Worm (Caenorhabditis elegans) whole organism, L4/young adult: ENCODE measurements around the gene Y54G11A.2.
A peak's percentile ranks its signal among the peaks of the same experiment; 100 is the strongest.
"Not testable (repeated sequence)": the region's sequence is repeated elsewhere in the genome, so short reads cannot be mapped to it uniquely, and the experiment has no call there.

Experiments used
- W03F9.2 ChIP-seq: fragments of 150-350 bp; optimal IDR thresholded peaks from 2 replicates; lab custom pipeline; 2014; ENCODE audit warnings: missing biosample characterization, missing genetic modification characterization
- dao-5 ChIP-seq: sonication (generic microtip); optimal IDR thresholded peaks from 2 replicates; lab custom pipeline; 2016; ENCODE audit warnings: missing genotype, missing genetic modification characterization, moderate library complexity, missing compliant biosample characterization
- him-1 ChIP-seq: sonication (generic microtip); optimal IDR thresholded peaks from 2 replicates; lab custom pipeline; 2016; ENCODE audit warnings: missing genotype, missing genetic modification reagents, missing genetic modification characterization, missing compliant biosample characterization

Gene Y54G11A.2

DNA sequence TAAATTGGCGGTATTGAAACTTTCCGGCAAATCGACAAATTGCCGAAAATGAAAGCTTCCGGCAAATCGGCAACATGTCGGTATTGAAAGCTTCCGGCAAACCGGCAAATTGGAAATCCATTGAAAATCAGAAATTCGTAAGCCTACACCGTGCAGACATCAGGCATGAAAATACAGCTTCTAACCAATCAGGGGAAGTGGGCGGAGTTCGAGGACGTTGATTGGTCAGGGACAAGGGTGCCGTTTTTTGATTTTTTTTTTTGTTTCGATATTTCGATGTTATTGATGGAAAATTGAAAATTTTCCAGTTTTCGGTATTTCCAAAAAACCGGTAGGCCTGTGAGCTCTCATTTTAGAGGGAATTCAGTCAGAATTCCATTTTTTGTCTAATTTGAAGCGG, 17.7 kb downstream of the Y54G11A.2 start:
- TF ChIP-seq W03F9.2 = no peak

DNA sequence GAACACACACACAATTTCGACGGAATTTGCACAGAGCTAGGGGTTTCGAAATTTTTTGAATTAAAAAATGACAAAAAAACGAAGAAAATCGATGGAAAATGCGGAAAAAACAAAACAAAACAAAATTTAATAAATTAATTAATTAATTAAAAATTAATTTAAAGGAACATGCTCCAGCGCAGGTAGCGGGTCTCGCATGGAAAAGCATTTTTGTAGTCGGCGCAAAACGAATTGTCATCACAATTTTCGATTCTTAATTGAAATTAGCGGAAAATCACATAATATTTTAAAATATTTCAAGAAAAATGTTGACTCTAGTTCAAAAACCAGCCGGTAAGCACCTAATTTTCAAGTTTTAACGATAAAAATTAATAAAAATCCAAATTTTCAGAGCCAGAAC, 24.3 kb downstream of the Y54G11A.2 start, which contains the start of gene Y54G11A.3:
Gene Y54G11A.3 (plus strand): TSS at position 213 of the 400 bp plus-strand sequence.
- TF ChIP-seq W03F9.2 = no peak
- no peak for TF ChIP-seq him-1
- TF ChIP-seq dao-5 (tag; lab: Kevin White, UChicago) = no peak

DNA sequence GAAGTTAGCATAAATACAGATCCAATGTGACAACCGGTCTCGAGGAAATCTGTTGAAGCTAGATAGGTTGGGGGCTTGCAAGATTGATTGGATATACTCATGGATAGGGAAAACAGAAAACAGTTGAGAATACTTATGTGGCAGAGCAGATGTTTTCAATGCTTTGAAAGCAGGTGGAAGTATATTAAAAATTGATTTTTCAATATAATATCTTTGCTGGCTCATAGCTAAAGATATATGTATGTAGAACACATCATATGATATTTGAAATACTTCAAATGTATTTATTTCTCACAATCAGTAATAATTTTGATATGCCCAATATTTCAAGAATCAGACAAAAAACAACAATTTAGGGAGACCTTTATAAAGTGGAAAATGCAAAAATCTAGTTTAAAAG, 35.1 kb downstream of the Y54G11A.2 start, which contains the start of gene srh-41:
Gene srh-41 (minus strand): TSS at position 101 of the 400 bp plus-strand sequence.
- TF ChIP-seq W03F9.2 = no peak
- TF ChIP-seq him-1 = no peak
- TF ChIP-seq dao-5 (tag; lab: Kevin White, UChicago) = no peak

DNA sequence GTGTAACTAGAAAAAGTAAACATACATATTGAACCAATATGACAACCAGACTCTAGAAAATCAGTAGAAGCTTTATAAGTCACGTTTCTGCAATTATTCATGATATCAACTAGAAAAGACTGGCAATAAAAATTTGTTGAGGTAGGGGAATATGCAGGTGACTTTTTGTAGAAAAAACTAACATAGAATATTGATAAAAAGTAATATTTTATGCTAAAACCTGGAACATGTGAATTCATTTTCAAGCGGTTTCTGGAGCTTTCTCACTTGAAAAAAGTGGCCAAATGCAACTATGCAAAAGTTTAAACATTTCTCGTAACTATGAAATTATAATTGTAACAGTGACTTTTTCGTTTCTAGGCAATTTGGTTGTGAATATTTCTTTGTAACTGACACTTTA, 36.8 kb downstream of the Y54G11A.2 start, which contains the start of gene srh-42:
Gene srh-42 (minus strand): TSS at position 101 of the 400 bp plus-strand sequence.
- TF ChIP-seq dao-5 (tag; lab: Kevin White, UChicago) (no peak), him-1 (no peak), W03F9.2 (no peak)

DNA sequence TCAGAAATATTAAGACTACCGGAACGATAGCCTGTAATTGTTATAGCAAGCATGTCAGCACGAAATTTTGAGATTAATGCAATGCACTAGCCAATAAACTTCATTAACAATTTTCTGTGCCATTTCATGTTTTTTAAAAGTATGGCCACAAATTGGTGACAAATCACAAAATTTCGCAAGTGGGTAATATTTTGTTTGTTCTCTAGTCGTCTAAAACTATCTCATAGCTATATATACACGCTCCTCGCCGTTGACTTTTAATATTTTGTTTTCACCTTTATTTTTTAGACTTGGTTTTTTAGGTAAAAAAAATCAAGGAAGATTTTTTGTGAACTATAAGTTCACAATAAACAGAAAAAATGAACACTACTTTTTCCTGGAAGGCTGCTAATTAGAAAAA, 38.7 kb downstream of the Y54G11A.2 start:
- TF ChIP-seq dao-5 (tag; lab: Kevin White, UChicago) (no peak), W03F9.2 (no peak), him-1 (no peak)

DNA sequence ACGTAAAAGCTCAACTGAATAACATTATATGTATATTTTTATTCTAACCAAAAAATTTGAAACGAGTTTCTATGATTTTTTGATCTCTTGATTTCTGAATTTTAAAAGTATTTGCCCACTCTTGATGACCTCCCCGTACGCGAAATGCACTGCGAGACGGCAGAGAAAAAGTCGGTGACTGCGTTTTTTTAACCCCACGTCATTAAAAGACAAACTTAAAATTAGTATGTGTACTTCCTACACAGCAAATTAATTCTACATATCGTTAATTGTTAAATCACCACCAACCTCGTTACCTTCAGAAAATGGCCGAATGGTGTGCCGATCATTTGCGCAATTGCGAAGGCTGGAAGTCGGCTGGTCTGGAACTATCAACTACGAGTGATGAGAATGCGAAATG, 40.4 kb downstream of the Y54G11A.2 start, which contains the start of gene Y54G11A.4:
Gene Y54G11A.4 (plus strand): TSS at position 301 of the 400 bp plus-strand sequence.
- TF ChIP-seq dao-5 (tag; lab: Kevin White, UChicago) (no peak), him-1 (no peak), W03F9.2 (no peak)

DNA sequence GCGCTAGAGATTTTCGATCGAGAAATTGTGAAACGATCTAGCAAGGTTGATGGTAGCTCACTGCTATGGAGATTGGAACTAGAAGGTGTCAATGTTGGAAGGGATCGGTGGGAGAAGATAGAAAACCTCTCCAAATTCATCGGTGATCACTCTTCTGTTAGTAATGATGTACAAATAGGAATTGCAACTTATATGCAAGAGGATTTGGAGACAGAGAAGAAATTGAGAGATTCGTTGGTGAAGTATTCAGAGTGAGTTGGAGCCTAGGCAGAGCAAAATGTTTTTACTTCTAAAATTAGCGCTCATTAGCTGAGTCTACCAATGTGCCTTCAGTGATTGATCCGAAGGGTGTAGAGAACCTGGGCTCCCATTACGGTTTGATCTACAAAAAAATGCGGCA, 42.2 kb downstream of the Y54G11A.2 start:
- TF ChIP-seq him-1 = no peak
- no peak for TF ChIP-seq dao-5 (tag; lab: Kevin White, UChicago)
- TF ChIP-seq W03F9.2 = no peak

DNA sequence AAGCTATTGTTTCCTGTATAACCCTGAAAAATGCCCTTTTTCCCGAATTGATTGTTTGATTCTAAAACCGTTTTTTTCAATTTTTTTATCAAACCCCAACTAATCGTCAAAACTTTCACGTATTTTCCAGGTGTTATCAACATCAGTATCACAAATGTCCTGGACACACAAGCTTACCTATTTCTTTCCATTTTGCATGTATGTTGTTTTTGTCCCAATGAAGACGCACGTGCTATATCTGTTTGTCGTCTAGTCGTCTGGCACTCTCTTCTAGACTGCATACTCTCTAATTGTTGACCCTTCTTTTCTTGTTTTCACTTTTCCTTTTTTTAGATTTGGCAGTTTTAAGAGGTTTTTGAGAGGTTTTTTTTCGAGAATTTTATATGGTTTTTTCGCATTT, 44.2 kb downstream of the Y54G11A.2 start:
- TF ChIP-seq him-1 (no peak), W03F9.2 (peak; percentile 47)

DNA sequence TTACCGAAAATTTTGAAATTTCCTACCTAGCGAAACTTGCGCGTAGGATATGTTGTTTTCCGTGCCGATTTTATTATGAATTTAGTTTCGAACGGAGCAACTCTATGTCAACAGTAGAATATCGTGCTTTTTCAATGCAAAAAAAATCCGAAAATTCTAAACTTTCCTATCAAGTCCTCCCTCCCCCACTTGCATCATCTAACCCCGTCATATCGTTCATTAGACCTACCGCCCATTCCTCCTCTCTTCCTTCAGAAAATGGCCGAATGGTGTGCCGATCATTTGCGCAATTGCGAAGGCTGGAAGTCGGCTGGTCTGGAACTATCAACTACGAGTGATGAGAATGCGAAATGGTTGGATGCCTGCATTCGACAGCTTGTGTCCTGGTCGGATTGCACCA, 44.9 kb downstream of the Y54G11A.2 start, which contains the start of gene Y54G11A.7:
Gene Y54G11A.7 (plus strand): TSS at position 256 of the 400 bp plus-strand sequence.
- not testable (repeated sequence) for TF ChIP-seq him-1; dao-5 (tag; lab: Kevin White, UChicago); W03F9.2

DNA sequence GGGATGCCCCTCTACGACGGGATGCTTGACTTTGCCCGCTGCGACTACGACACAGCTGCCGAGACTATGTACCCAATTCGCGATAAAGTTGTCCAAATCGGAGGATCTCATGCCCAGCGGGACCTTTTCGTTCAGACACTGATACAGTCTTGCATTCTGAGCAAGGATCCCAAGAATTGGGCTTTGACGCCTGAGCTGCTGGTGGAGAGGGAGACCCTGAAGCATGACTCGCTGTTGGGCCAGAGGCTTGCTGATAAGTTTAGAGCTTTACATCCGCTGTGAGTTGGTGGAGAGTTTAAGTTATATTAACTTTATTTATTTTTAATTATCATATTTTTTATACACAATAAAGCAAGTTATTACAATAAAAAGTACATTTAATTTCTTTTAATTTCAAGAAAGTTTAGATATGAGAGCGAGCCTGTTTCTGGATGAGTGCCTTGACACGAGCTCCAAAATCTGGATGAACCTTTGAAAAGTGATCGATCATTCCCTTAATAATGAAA, 47.1 kb downstream of the Y54G11A.2 start:
- TF ChIP-seq dao-5 (tag; lab: Kevin White, UChicago) (no peak), W03F9.2 (no peak), him-1 (no peak)

DNA sequence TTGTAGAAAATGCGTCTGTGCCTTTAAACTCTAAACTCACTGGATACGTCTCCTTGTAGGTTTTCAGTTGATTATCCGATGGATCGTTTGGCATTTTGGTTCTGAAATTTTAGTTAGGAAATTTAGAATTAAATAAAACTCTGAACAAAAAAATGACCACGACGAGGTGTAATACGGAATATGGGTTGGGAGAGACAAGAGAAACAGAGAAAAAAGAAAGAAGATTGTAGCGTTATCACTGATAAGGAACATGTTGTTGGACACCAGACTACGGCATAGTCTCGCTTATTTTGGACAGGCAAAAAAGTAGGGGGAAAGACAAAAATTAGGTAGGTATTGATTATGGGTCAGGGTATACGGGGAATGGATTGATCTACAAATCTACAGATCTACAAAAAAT, 49.8 kb downstream of the Y54G11A.2 start, which contains the start of gene ctl-2:
Gene ctl-2 (minus strand): TSS at position 101 of the 400 bp plus-strand sequence.
- TF ChIP-seq dao-5 (tag; lab: Kevin White, UChicago); him-1; W03F9.2: not testable (repeated sequence)
